Worm (Caenorhabditis elegans): ENCODE data around the gene daf-7.

Gene daf-7

DNA sequence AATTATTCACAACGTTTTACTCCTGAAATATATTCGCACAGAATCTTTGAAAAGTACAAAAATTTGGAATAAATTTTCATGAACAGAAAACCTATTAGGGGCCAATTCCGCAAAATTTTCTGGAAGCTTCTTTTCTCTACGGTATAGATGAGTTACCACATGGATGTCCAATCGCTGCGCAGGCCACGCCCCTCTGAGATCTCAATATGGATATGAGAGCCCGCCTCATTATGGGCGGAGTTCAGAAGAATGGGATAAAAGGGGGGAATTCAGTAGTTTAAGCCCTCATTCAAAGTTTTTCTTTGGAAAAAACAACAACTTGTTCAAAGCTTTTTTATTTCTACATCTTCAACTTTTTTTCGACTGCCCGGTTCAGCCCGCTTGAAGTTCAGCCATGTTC lies at the start of gene daf-7:
daf-7 (plus strand) TSS at position 301 of the 400 bp plus-strand sequence.
- TF ChIP-seq klf-2 (GFP tag; conservative IDR thresholded peaks at IDR 0.05) (no peak), T22C8.4 (GFP tag; IDR thresholded peaks at IDR 0.05) (no peak), cog-1 (tag; optimal IDR thresholded peaks at IDR 0.05) (no peak), ztf-23 (GFP tag; IDR thresholded peaks at IDR 0.05) (no peak), flt-1 (GFP tag; IDR thresholded peaks at IDR 0.05) (no peak), med-1 (GFP tag; optimal IDR thresholded peaks at IDR 0.05; ENCODE audit: insufficient read depth) (no peak)

ce11 chrIII:762508-762907 lies 49.1 kb upstream of the daf-7 start:
- TF ChIP-seq ztf-29 (GFP tag; IDR thresholded peaks at IDR 0.05) = no peak
- no peak for TF ChIP-seq ztf-23 (GFP tag; IDR thresholded peaks at IDR 0.05)
- no peak for TF ChIP-seq klf-2 (GFP tag; conservative IDR thresholded peaks at IDR 0.05)
- TF ChIP-seq cog-1 (tag; optimal IDR thresholded peaks at IDR 0.05) = no peak
- TF ChIP-seq flt-1 (GFP tag; IDR thresholded peaks at IDR 0.05) = no peak
- TF ChIP-seq tab-1 (GFP tag; IDR thresholded peaks at IDR 0.05) = no peak
- TF ChIP-seq T22C8.4 (GFP tag; IDR thresholded peaks at IDR 0.05) = no peak
- no peak for TF ChIP-seq med-1 (GFP tag; optimal IDR thresholded peaks at IDR 0.05; ENCODE audit: insufficient read depth)
- no peak for TF ChIP-seq ref-1 (GFP tag; conservative IDR thresholded peaks at IDR 0.05)

ce11 chrIII:764404-764803 lies 47.2 kb upstream of the daf-7 start:
- TF ChIP-seq ztf-23 (GFP tag; IDR thresholded peaks at IDR 0.05) = no peak

ce11 chrIII:764884-765283 lies 46.8 kb upstream of the daf-7 start, which contains the start of gene ptl-1:
ptl-1 (plus strand) TSS chrIII:765184.
- TF ChIP-seq ref-1 (GFP tag; conservative IDR thresholded peaks at IDR 0.05) (no peak), ztf-29 (GFP tag; IDR thresholded peaks at IDR 0.05) (no peak), T22C8.4 (GFP tag; IDR thresholded peaks at IDR 0.05) (no peak), tab-1 (GFP tag; IDR thresholded peaks at IDR 0.05) (no peak), med-1 (GFP tag; optimal IDR thresholded peaks at IDR 0.05; ENCODE audit: insufficient read depth) (no peak), klf-2 (GFP tag; conservative IDR thresholded peaks at IDR 0.05) (no peak), ztf-23 (GFP tag; IDR thresholded peaks at IDR 0.05) (no peak), flt-1 (GFP tag; IDR thresholded peaks at IDR 0.05) (no peak), cog-1 (tag; optimal IDR thresholded peaks at IDR 0.05) (no peak)

DNA sequence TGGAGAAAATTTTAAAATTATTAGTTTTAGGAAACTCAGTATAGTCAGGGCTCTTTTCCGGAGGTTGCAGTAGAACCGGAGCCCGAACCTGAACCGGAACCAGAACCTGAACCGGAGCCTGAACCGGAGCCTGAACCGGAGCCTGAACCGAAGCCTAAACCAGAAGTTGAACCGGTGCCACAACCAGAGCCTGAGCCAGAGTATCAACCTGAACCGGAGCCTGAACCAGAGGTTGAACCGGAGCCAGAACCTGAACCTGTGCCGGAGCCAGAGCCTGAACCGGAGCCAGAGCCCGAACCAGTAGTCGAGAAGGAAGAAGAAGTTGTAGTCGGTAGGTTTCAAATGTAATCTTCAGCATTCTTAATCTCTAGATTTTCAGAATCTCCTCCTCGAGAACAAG lies 43.1 kb upstream of the daf-7 start:
- TF ChIP-seq klf-2 (GFP tag; conservative IDR thresholded peaks at IDR 0.05) (no peak), ref-1 (GFP tag; conservative IDR thresholded peaks at IDR 0.05) (no peak), cog-1 (tag; optimal IDR thresholded peaks at IDR 0.05) (no peak), T22C8.4 (GFP tag; IDR thresholded peaks at IDR 0.05) (no peak), flt-1 (GFP tag; IDR thresholded peaks at IDR 0.05) (no peak), tab-1 (GFP tag; IDR thresholded peaks at IDR 0.05) (no peak), ztf-29 (GFP tag; IDR thresholded peaks at IDR 0.05) (no peak), med-1 (GFP tag; optimal IDR thresholded peaks at IDR 0.05; ENCODE audit: insufficient read depth) (no peak), ztf-23 (GFP tag; IDR thresholded peaks at IDR 0.05) (no peak)

- no peak for TF ChIP-seq klf-2 (GFP tag; conservative IDR thresholded peaks at IDR 0.05)
- TF ChIP-seq flt-1 (GFP tag; IDR thresholded peaks at IDR 0.05) = no peak
- TF ChIP-seq cog-1 (tag; optimal IDR thresholded peaks at IDR 0.05) = no peak
- no peak for TF ChIP-seq tab-1 (GFP tag; IDR thresholded peaks at IDR 0.05)
Observed at ce11 chrIII:770958-771357, 40.7 kb upstream of the daf-7 start, which contains the start of gene tpst-2. tpst-2 (plus strand) TSS chrIII:771258.

ce11 chrIII:772675-773074 lies 39.0 kb upstream of the daf-7 start:
- TF ChIP-seq ztf-23 (GFP tag; IDR thresholded peaks at IDR 0.05) = no peak
- TF ChIP-seq cog-1 (tag; optimal IDR thresholded peaks at IDR 0.05) = no peak
- TF ChIP-seq klf-2 (GFP tag; conservative IDR thresholded peaks at IDR 0.05) = no peak
- TF ChIP-seq tab-1 (GFP tag; IDR thresholded peaks at IDR 0.05) = no peak

ce11 chrIII:773114-773513 lies 38.5 kb upstream of the daf-7 start, which contains the start of gene cyn-6:
cyn-6 (plus strand) TSS chrIII:773414.
- TF ChIP-seq ref-1 (GFP tag; conservative IDR thresholded peaks at IDR 0.05) = no peak
- TF ChIP-seq med-1 (GFP tag; optimal IDR thresholded peaks at IDR 0.05; ENCODE audit: insufficient read depth) = no peak
- no peak for TF ChIP-seq cog-1 (tag; optimal IDR thresholded peaks at IDR 0.05)
- TF ChIP-seq tab-1 (GFP tag; IDR thresholded peaks at IDR 0.05) = no peak
- no peak for TF ChIP-seq T22C8.4 (GFP tag; IDR thresholded peaks at IDR 0.05)
- no peak for TF ChIP-seq flt-1 (GFP tag; IDR thresholded peaks at IDR 0.05)
- TF ChIP-seq ztf-29 (GFP tag; IDR thresholded peaks at IDR 0.05) = no peak
- no peak for TF ChIP-seq ztf-23 (GFP tag; IDR thresholded peaks at IDR 0.05)
- TF ChIP-seq klf-2 (GFP tag; conservative IDR thresholded peaks at IDR 0.05) = no peak

ce11 chrIII:775443-775842 lies 36.2 kb upstream of the daf-7 start:
- TF ChIP-seq T22C8.4 (GFP tag; IDR thresholded peaks at IDR 0.05) = no peak
- TF ChIP-seq ref-1 (GFP tag; conservative IDR thresholded peaks at IDR 0.05) = no peak
- no peak for TF ChIP-seq ztf-23 (GFP tag; IDR thresholded peaks at IDR 0.05)
- TF ChIP-seq ztf-29 (GFP tag; IDR thresholded peaks at IDR 0.05) = no peak
- TF ChIP-seq klf-2 (GFP tag; conservative IDR thresholded peaks at IDR 0.05) = no peak
- no peak for TF ChIP-seq cog-1 (tag; optimal IDR thresholded peaks at IDR 0.05)
- no peak for TF ChIP-seq tab-1 (GFP tag; IDR thresholded peaks at IDR 0.05)
- no peak for TF ChIP-seq flt-1 (GFP tag; IDR thresholded peaks at IDR 0.05)
- no peak for TF ChIP-seq med-1 (GFP tag; optimal IDR thresholded peaks at IDR 0.05; ENCODE audit: insufficient read depth)

DNA sequence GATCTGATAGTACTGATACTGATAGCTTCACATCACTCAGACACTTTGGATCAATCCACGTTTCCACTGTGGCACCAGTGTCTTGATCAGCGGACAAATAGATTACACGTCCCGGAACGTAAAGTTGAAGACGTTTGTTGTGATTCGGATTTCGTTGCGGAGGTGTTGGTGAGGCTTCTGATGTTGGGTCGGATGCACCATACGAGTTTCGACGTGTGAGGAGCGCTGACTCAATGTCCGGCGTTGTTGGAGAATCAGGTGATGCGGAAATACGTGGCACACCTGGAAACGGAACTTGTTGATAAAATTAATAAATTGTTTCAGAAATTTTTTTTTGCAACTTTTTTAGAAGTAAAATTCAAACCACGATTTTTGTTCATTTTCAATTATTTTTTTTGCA lies 32.9 kb upstream of the daf-7 start, which contains the start of gene alh-11:
alh-11 (minus strand) TSS at position 101 of the 400 bp plus-strand sequence.
- no peak for TF ChIP-seq ztf-23 (GFP tag; IDR thresholded peaks at IDR 0.05)
- no peak for TF ChIP-seq ref-1 (GFP tag; conservative IDR thresholded peaks at IDR 0.05)
- TF ChIP-seq med-1 (GFP tag; optimal IDR thresholded peaks at IDR 0.05; ENCODE audit: insufficient read depth) = no peak
- TF ChIP-seq T22C8.4 (GFP tag; IDR thresholded peaks at IDR 0.05) = no peak
- TF ChIP-seq cog-1 (tag; optimal IDR thresholded peaks at IDR 0.05) = no peak
- TF ChIP-seq ztf-29 (GFP tag; IDR thresholded peaks at IDR 0.05) = no peak
- no peak for TF ChIP-seq tab-1 (GFP tag; IDR thresholded peaks at IDR 0.05)
- no peak for TF ChIP-seq klf-2 (GFP tag; conservative IDR thresholded peaks at IDR 0.05)
